Worm (Caenorhabditis elegans): ENCODE results near the gene ZK353.9.

Gene ZK353.9

ce11 chrIII:8409166-8409565, at the start of gene ZK353.9:
TSS of gene ZK353.9 (plus strand) at chrIII:8409496.
- no peak for TF ChIP-seq unc-62 (GFP tag; optimal IDR thresholded peaks at IDR 0.05)

ce11 chrIII:8363253-8364061, 45.8 kb upstream of the ZK353.9 start, which contains the start of gene R05D3.3:
TSS of gene R05D3.3 (plus strand) at chrIII:8364011.
- TF ChIP-seq unc-62 (GFP tag; optimal IDR thresholded peaks at IDR 0.05): no peak

ce11 chrIII:8368619-8369018, 40.7 kb upstream of the ZK353.9 start, which contains the start of gene R05D3.9:
TSS of gene R05D3.9 (minus strand) at chrIII:8368719.
- TF ChIP-seq unc-62 (GFP tag; optimal IDR thresholded peaks at IDR 0.05): no peak

- TF ChIP-seq unc-62 (GFP tag; optimal IDR thresholded peaks at IDR 0.05): no peak
These were observed 40.1 kb upstream of the ZK353.9 start for ce11 chrIII:8369172-8369571.

ce11 chrIII:8370188-8370587, 39.1 kb upstream of the ZK353.9 start:
- TF ChIP-seq unc-62 (GFP tag; optimal IDR thresholded peaks at IDR 0.05): no peak

- no peak for TF ChIP-seq unc-62 (GFP tag; optimal IDR thresholded peaks at IDR 0.05)
These were observed 38.4 kb upstream of the ZK353.9 start for ce11 chrIII:8370846-8371257.

ce11 chrIII:8371595-8372305, 37.5 kb upstream of the ZK353.9 start, which contains the start of gene lmbr-1:
TSS of gene lmbr-1 (plus strand) at chrIII:8372255.
- TF ChIP-seq unc-62 (GFP tag; optimal IDR thresholded peaks at IDR 0.05): no peak

- no peak for TF ChIP-seq unc-62 (GFP tag; optimal IDR thresholded peaks at IDR 0.05)
These were observed 34.3 kb upstream of the ZK353.9 start, which contains the start of gene met-2 for ce11 chrIII:8375000-8375399. TSS of gene met-2 (plus strand) at chrIII:8375300.

ce11 chrIII:8380645-8381044, 28.7 kb upstream of the ZK353.9 start, which contains the start of gene R05D3.12:
TSS of gene R05D3.12 (plus strand) at chrIII:8380945.
- no peak for TF ChIP-seq unc-62 (GFP tag; optimal IDR thresholded peaks at IDR 0.05)

- no peak for TF ChIP-seq unc-62 (GFP tag; optimal IDR thresholded peaks at IDR 0.05)
These were observed 19.8 kb upstream of the ZK353.9 start, which contains the start of gene ZK353.4 for ce11 chrIII:8389539-8389938. TSS of gene ZK353.4 (minus strand) at chrIII:8389639.

- TF ChIP-seq unc-62 (GFP tag; optimal IDR thresholded peaks at IDR 0.05): no peak
These were observed 17.0 kb upstream of the ZK353.9 start for ce11 chrIII:8392307-8392706.

- no peak for TF ChIP-seq unc-62 (GFP tag; optimal IDR thresholded peaks at IDR 0.05)
These were observed 14.7 kb upstream of the ZK353.9 start, which contains the start of gene ZK353.10 for ce11 chrIII:8394374-8395302. TSS of gene ZK353.10 (minus strand) at chrIII:8394424.

ce11 chrIII:8395685-8396084, 13.6 kb upstream of the ZK353.9 start, which contains the start of gene ZK353.3:
TSS of gene ZK353.3 (plus strand) at chrIII:8395985.
- TF ChIP-seq unc-62 (GFP tag; optimal IDR thresholded peaks at IDR 0.05): no peak

ce11 chrIII:8398411-8398810, 10.9 kb upstream of the ZK353.9 start, which contains the start of gene ZK353.2:
TSS of gene ZK353.2 (plus strand) at chrIII:8398711.
- no peak for TF ChIP-seq unc-62 (GFP tag; optimal IDR thresholded peaks at IDR 0.05)

- TF ChIP-seq unc-62 (GFP tag; optimal IDR thresholded peaks at IDR 0.05): no peak
These were observed 8.8 kb upstream of the ZK353.9 start for ce11 chrIII:8400478-8400877.
